Worm (Caenorhabditis elegans): Measurements from ENCODE around the gene lhfp-4.

Gene lhfp-4

ce11 chrIV:17291629-17292199, 16.3 kb downstream of the lhfp-4 start, which contains the start of the genes T28F3.11 and slc-17.4:
Gene T28F3.11 (minus strand): TSS chrIV:17291679.
Gene slc-17.4 (minus strand): TSS chrIV:17291733.
- TF ChIP-seq ceh-18 (tag; optimal IDR thresholded peaks at IDR 0.05) (no peak), dve-1 (tag; optimal IDR thresholded peaks at IDR 0.05) (no peak), eyg-1 (tag; optimal IDR thresholded peaks at IDR 0.05) (no peak), rnt-1 (tag; optimal IDR thresholded peaks at IDR 0.05) (no peak), fkh-10 (GFP tag; optimal IDR thresholded peaks at IDR 0.05) (no peak), unc-42 (tag; optimal IDR thresholded peaks at IDR 0.05) (peak; percentile 72), hlh-30 (tag; optimal IDR thresholded peaks at IDR 0.05; ENCODE audit: insufficient read depth) (no peak)

- no peak for TF ChIP-seq npax-4 (tag; optimal IDR thresholded peaks at IDR 0.05)
- no peak for TF ChIP-seq ceh-45 (GFP tag; IDR thresholded peaks at IDR 0.05)
- no peak for TF ChIP-seq sox-2 (GFP tag; IDR thresholded peaks at IDR 0.05)
- TF ChIP-seq tbx-7 (tag; optimal IDR thresholded peaks at IDR 0.05): no peak
- TF ChIP-seq C38D4.7 (GFP tag; optimal IDR thresholded peaks at IDR 0.05): no peak
- no peak for TF ChIP-seq unc-42 (tag; optimal IDR thresholded peaks at IDR 0.05)
- no peak for TF ChIP-seq odd-2 (tag; optimal IDR thresholded peaks at IDR 0.05)
- no peak for TF ChIP-seq pqm-1 (tag; optimal IDR thresholded peaks at IDR 0.05)
- no peak for TF ChIP-seq ama-1 (optimal IDR thresholded peaks at IDR 0.05)
- TF ChIP-seq zip-5 (tag; optimal IDR thresholded peaks at IDR 0.05): no peak
- TF ChIP-seq dve-1 (tag; optimal IDR thresholded peaks at IDR 0.05): no peak
- TF ChIP-seq F13H6.1 (tag; optimal IDR thresholded peaks at IDR 0.05): no peak
- TF ChIP-seq pha-4 (tag; optimal IDR thresholded peaks at IDR 0.05): no peak
- no peak for TF ChIP-seq hlh-6 (tag; optimal IDR thresholded peaks at IDR 0.05)
- TF ChIP-seq unc-55 (GFP tag; optimal IDR thresholded peaks at IDR 0.05): no peak
- TF ChIP-seq ceh-14 (tag; optimal IDR thresholded peaks at IDR 0.05): no peak
These were observed 17.0 kb downstream of the lhfp-4 start for ce11 chrIV:17292350-17292749.

- no peak for TF ChIP-seq pat-9 (tag; optimal IDR thresholded peaks at IDR 0.05)
- no peak for TF ChIP-seq syd-9 (tag; optimal IDR thresholded peaks at IDR 0.05)
- TF ChIP-seq pqm-1 (tag; optimal IDR thresholded peaks at IDR 0.05): no peak
- TF ChIP-seq pha-4 (tag; optimal IDR thresholded peaks at IDR 0.05): no peak
- no peak for TF ChIP-seq ceh-18 (tag; optimal IDR thresholded peaks at IDR 0.05)
- TF ChIP-seq sdc-2 (tag; optimal IDR thresholded peaks at IDR 0.05): no peak
- no peak for TF ChIP-seq lin-11 (tag; optimal IDR thresholded peaks at IDR 0.05)
- no peak for TF ChIP-seq ceh-24 (tag; optimal IDR thresholded peaks at IDR 0.05)
- no peak for TF ChIP-seq dmd-4 (tag; optimal IDR thresholded peaks at IDR 0.05; ENCODE audit: borderline replicate concordance)
- no peak for TF ChIP-seq fkh-10 (GFP tag; optimal IDR thresholded peaks at IDR 0.05)
- TF ChIP-seq odd-2 (tag; optimal IDR thresholded peaks at IDR 0.05): no peak
- no peak for TF ChIP-seq C08G9.2 (tag; optimal IDR thresholded peaks at IDR 0.05)
- TF ChIP-seq eyg-1 (tag; optimal IDR thresholded peaks at IDR 0.05): no peak
- no peak for TF ChIP-seq ceh-9 (tag; optimal IDR thresholded peaks at IDR 0.05)
- no peak for TF ChIP-seq ceh-22 (tag; optimal IDR thresholded peaks at IDR 0.05)
- no peak for TF ChIP-seq hlh-8 (tag; optimal IDR thresholded peaks at IDR 0.05)
- no peak for TF ChIP-seq ahr-1 (tag; optimal IDR thresholded peaks at IDR 0.05)
- TF ChIP-seq sox-2 (GFP tag; IDR thresholded peaks at IDR 0.05): no peak
- TF ChIP-seq ceh-31 (tag; optimal IDR thresholded peaks at IDR 0.05): no peak
These were observed 17.7 kb downstream of the lhfp-4 start for ce11 chrIV:17293068-17293467.

- peak; percentile 18 for TF ChIP-seq unc-55 (GFP tag; optimal IDR thresholded peaks at IDR 0.05)
- TF ChIP-seq unc-42 (tag; optimal IDR thresholded peaks at IDR 0.05): no peak
- TF ChIP-seq nhr-11 (tag; optimal IDR thresholded peaks at IDR 0.05): no peak
- no peak for TF ChIP-seq ceh-48 (tag; optimal IDR thresholded peaks at IDR 0.05)
These were observed 18.3 kb downstream of the lhfp-4 start for ce11 chrIV:17293679-17294078.

- TF ChIP-seq dve-1 (tag; optimal IDR thresholded peaks at IDR 0.05): no peak
- no peak for TF ChIP-seq lin-11 (tag; optimal IDR thresholded peaks at IDR 0.05)
- TF ChIP-seq ceh-9 (tag; optimal IDR thresholded peaks at IDR 0.05): no peak
- TF ChIP-seq hlh-8 (tag; optimal IDR thresholded peaks at IDR 0.05): no peak
- TF ChIP-seq ama-1 (optimal IDR thresholded peaks at IDR 0.05): no peak
These were observed 19.1 kb downstream of the lhfp-4 start, which contains the start of gene T28F3.5 for ce11 chrIV:17294489-17294888. Gene T28F3.5 (plus strand): TSS chrIV:17294789.

Data from whole organism, late embryonic.